Fruit fly (Drosophila melanogaster) whole organism, embryonic: ENCODE measurements around the gene CG13659.

Experiments used
- ATbp ChIP-seq: fragments of 200-800 bp; sonication (Bioruptor generic); optimal IDR thresholded peaks from 2 replicates; lab custom pipeline; 2017; ENCODE audit warnings: missing biosample characterization, mild to moderate bottlenecking, missing genetic modification characterization, missing genetic modification reagents
- Bteb2 ChIP-seq: fragments of 200-800 bp; sonication (Bioruptor generic); optimal IDR thresholded peaks from 2 replicates; lab custom pipeline; 2016; ENCODE audit warnings: missing biosample characterization, missing genetic modification characterization
- CG10543 ChIP-seq: fragments of 200-800 bp; sonication (Bioruptor generic); optimal IDR thresholded peaks from 3 replicates; lab custom pipeline; 2017; ENCODE audit warnings: missing biosample characterization, mild to moderate bottlenecking, missing genetic modification characterization, moderate library complexity
- CG11723 ChIP-seq: fragments of 200-800 bp; sonication (Bioruptor generic); optimal IDR thresholded peaks from 2 replicates; lab custom pipeline; 2017; ENCODE audit warnings: missing biosample characterization, mild to moderate bottlenecking, missing genetic modification characterization
- CG12071 ChIP-seq: fragments of 200-800 bp; sonication (Bioruptor generic); optimal IDR thresholded peaks from 3 replicates; lab custom pipeline; 2018; ENCODE audit warnings: missing biosample characterization, mild to moderate bottlenecking, missing genetic modification characterization
- CG12104 ChIP-seq: fragments of 200-800 bp; sonication (Bioruptor generic); optimal IDR thresholded peaks from 3 replicates; lab custom pipeline; 2016; ENCODE audit warnings: missing biosample characterization, missing genetic modification characterization
- CG12769 ChIP-seq: fragments of 200-800 bp; sonication (Bioruptor generic); optimal IDR thresholded peaks from 2 replicates; lab custom pipeline; 2019; ENCODE audit warnings: missing biosample characterization, mild to moderate bottlenecking, missing genetic modification characterization, moderate library complexity
- CG17612 ChIP-seq: fragments of 200-800 bp; sonication (Bioruptor generic); IDR thresholded peaks from 2 replicates; pipeline ENCODE4 v1.3.6; 2022; ENCODE audit warnings: missing biosample characterization, missing genetic modification characterization
- CG1792 ChIP-seq: fragments of 200-800 bp; sonication (Bioruptor generic); optimal IDR thresholded peaks from 2 replicates; lab custom pipeline; 2016; ENCODE audit warnings: missing biosample characterization, missing genetic modification characterization
- CG18599 ChIP-seq: fragments of 200-800 bp; sonication (Bioruptor generic); optimal IDR thresholded peaks from 3 replicates; lab custom pipeline; 2017; ENCODE audit warnings: missing biosample characterization, missing genetic modification characterization, mild to moderate bottlenecking, moderate library complexity, missing genetic modification reagents
- CG31441 ChIP-seq: fragments of 200-800 bp; sonication (Bioruptor generic); IDR thresholded peaks from 2 replicates; pipeline ENCODE4 v1.3.6; 2022; ENCODE audit warnings: missing biosample characterization, missing genetic modification characterization
- CG3163 ChIP-seq: fragments of 200-800 bp; sonication (Bioruptor generic); optimal IDR thresholded peaks from 3 replicates; lab custom pipeline; 2016; ENCODE audit warnings: missing biosample characterization, missing genetic modification characterization
- CG33213 ChIP-seq: fragments of 200-800 bp; sonication (Bioruptor generic); optimal IDR thresholded peaks from 3 replicates; lab custom pipeline; 2016; ENCODE audit warnings: missing biosample characterization, missing genetic modification characterization
- CG34376 ChIP-seq: fragments of 200-800 bp; sonication (Bioruptor generic); optimal IDR thresholded peaks from 2 replicates; lab custom pipeline; 2018; ENCODE audit warnings: missing biosample characterization, mild to moderate bottlenecking, missing genetic modification characterization
- CG34422 ChIP-seq: fragments of 200-800 bp; sonication (Bioruptor generic); IDR thresholded peaks from 3 replicates; pipeline ENCODE4 v1.3.6; 2022; ENCODE audit warnings: missing biosample characterization, missing genetic modification characterization
- CG4282 ChIP-seq: fragments of 200-800 bp; sonication (Bioruptor generic); optimal IDR thresholded peaks from 2 replicates; lab custom pipeline; 2016; ENCODE audit warnings: missing biosample characterization, missing genetic modification characterization
- CG9437 ChIP-seq: fragments of 200-800 bp; sonication (Bioruptor generic); optimal IDR thresholded peaks from 2 replicates; lab custom pipeline; 2018; ENCODE audit warnings: missing biosample characterization, mild to moderate bottlenecking, missing genetic modification characterization
- Dbx ChIP-seq: fragments of 200-800 bp; sonication (Bioruptor generic); IDR thresholded peaks from 3 replicates; pipeline ENCODE4 v1.3.6; 2022; ENCODE audit warnings: missing biosample characterization, missing genetic modification characterization
- Dp ChIP-seq: fragments of 200-800 bp; sonication (Bioruptor generic); optimal IDR thresholded peaks from 2 replicates; lab custom pipeline; 2018; ENCODE audit warnings: missing biosample characterization, mild to moderate bottlenecking, missing genetic modification characterization, moderate library complexity
- Drgx ChIP-seq: fragments of 200-800 bp; sonication (Bioruptor generic); IDR thresholded peaks from 2 replicates; pipeline ENCODE4 v1.3.6; 2022; ENCODE audit warnings: missing biosample characterization, missing genetic modification characterization
- Ets65A ChIP-seq: fragments of 200-800 bp; sonication (Bioruptor generic); peaks from one replicate; lab custom pipeline; 2016; ENCODE audit warnings: missing biosample characterization, missing genetic modification characterization
- GATAe ChIP-seq: fragments of 200-800 bp; sonication (Bioruptor generic); conservative IDR thresholded peaks from 2 replicates; pipeline ENCODE4 v1.3.6; 2022; ENCODE audit warnings: missing biosample characterization, missing genetic modification characterization
- Hr3 ChIP-seq: fragments of 200-800 bp; sonication (Bioruptor generic); optimal IDR thresholded peaks from 3 replicates; lab custom pipeline; 2016; ENCODE audit warnings: missing biosample characterization, missing genetic modification characterization
- Jarid2 ChIP-seq: fragments of 200-800 bp; sonication (Bioruptor generic); optimal IDR thresholded peaks from 3 replicates; lab custom pipeline; 2017; ENCODE audit warnings: mild to moderate bottlenecking, missing biosample characterization, missing genetic modification reagents, missing genetic modification characterization
- NC2β ChIP-seq: fragments of 200-800 bp; sonication (Bioruptor generic); optimal IDR thresholded peaks from 2 replicates; lab custom pipeline; 2016; ENCODE audit warnings: missing biosample characterization, missing genetic modification characterization
- Rfx ChIP-seq: fragments of 200-800 bp; sonication (Bioruptor generic); IDR thresholded peaks from 2 replicates; pipeline ENCODE4 v1.3.6; 2022; ENCODE audit warnings: missing biosample characterization, missing genetic modification characterization
- Xbp1 ChIP-seq: fragments of 200-800 bp; sonication (Bioruptor generic); optimal IDR thresholded peaks from 3 replicates; lab custom pipeline; 2016; ENCODE audit warnings: missing biosample characterization, mild to moderate bottlenecking, missing genetic modification characterization
- bsh ChIP-seq, 2 experiments: fragments of 200-800 bp; sonication (Bioruptor generic); optimal IDR thresholded peaks; 2 replicates each; lab custom pipeline; 2017 to 2018; ENCODE audit warnings: mild to moderate bottlenecking in 2 of 2, missing biosample characterization in 2 of 2, missing genetic modification characterization in 2 of 2, moderate library complexity in 1 of 2
- chinmo ChIP-seq: fragments of 200-800 bp; sonication (Bioruptor generic); IDR thresholded peaks from 4 replicates; pipeline ENCODE4 v1.3.6; 2022; ENCODE audit warnings: missing biosample characterization, missing genetic modification characterization; ENCODE audit not compliant: partially characterized antibody
- ci ChIP-seq: fragments of 200-800 bp; sonication (Bioruptor generic); IDR thresholded peaks from 3 replicates; pipeline ENCODE4 v1.3.6; 2022; ENCODE audit warnings: missing biosample characterization, missing genetic modification characterization
- dmrt99B ChIP-seq: fragments of 200-800 bp; sonication (Bioruptor generic); optimal IDR thresholded peaks from 2 replicates; lab custom pipeline; 2018; ENCODE audit warnings: missing biosample characterization, mild to moderate bottlenecking, missing genetic modification characterization, moderate library complexity
- dysf ChIP-seq: fragments of 200-800 bp; sonication (Bioruptor generic); IDR thresholded peaks from 3 replicates; pipeline ENCODE4 v1.3.6; 2022; ENCODE audit warnings: missing biosample characterization, missing genetic modification characterization
- grn ChIP-seq: fragments of 200-800 bp; sonication (Bioruptor generic); optimal IDR thresholded peaks from 3 replicates; lab custom pipeline; 2017; ENCODE audit warnings: missing biosample characterization, missing genetic modification characterization
- gro ChIP-seq: fragments of 200-800 bp; sonication (Bioruptor generic); optimal IDR thresholded peaks from 2 replicates; lab custom pipeline; 2016; ENCODE audit warnings: missing biosample characterization, missing genetic modification characterization
- gsb-n ChIP-seq: fragments of 200-800 bp; sonication (Bioruptor generic); optimal IDR thresholded peaks from 3 replicates; lab custom pipeline; 2018; ENCODE audit warnings: missing biosample characterization, mild to moderate bottlenecking, missing genetic modification characterization
- h ChIP-seq: fragments of >200 bp; optimal IDR thresholded peaks from 2 replicates; lab custom pipeline; 2017
- lbe ChIP-seq: fragments of 200-800 bp; sonication (Bioruptor generic); optimal IDR thresholded peaks from 2 replicates; lab custom pipeline; 2016; ENCODE audit warnings: missing biosample characterization, mild to moderate bottlenecking, missing genetic modification characterization
- mirr ChIP-seq: fragments of 200-800 bp; sonication (Bioruptor generic); optimal IDR thresholded peaks from 3 replicates; lab custom pipeline; 2018; ENCODE audit warnings: missing biosample characterization, mild to moderate bottlenecking, missing genetic modification characterization
- nerfin-2 ChIP-seq: fragments of 200-800 bp; sonication (Bioruptor generic); IDR thresholded peaks from 2 replicates; pipeline ENCODE4 v1.3.6; 2022; ENCODE audit warnings: missing biosample characterization, missing genetic modification characterization; ENCODE audit not compliant: partially characterized antibody
- pzg ChIP-seq: fragments of 200-800 bp; sonication (Bioruptor generic); optimal IDR thresholded peaks from 3 replicates; lab custom pipeline; 2018; ENCODE audit warnings: missing biosample characterization, mild to moderate bottlenecking, missing genetic modification characterization, moderate library complexity
- scrt ChIP-seq: fragments of 200-800 bp; sonication (Bioruptor generic); optimal IDR thresholded peaks from 2 replicates; lab custom pipeline; 2018; ENCODE audit warnings: missing biosample characterization, mild to moderate bottlenecking, missing genetic modification characterization, moderate library complexity
- sna ChIP-seq: fragments of 200-800 bp; sonication (Bioruptor generic); IDR thresholded peaks from 2 replicates; pipeline ENCODE4 v1.3.6; 2022; ENCODE audit warnings: missing biosample characterization, missing genetic modification characterization; ENCODE audit not compliant: partially characterized antibody
- sqz ChIP-seq: fragments of 200-800 bp; sonication (Bioruptor generic); optimal IDR thresholded peaks from 3 replicates; lab custom pipeline; 2018; ENCODE audit warnings: missing biosample characterization, mild to moderate bottlenecking, missing genetic modification characterization
- sug ChIP-seq: fragments of 200-800 bp; optimal IDR thresholded peaks from 2 replicates; lab custom pipeline; 2019; ENCODE audit warnings: missing biosample characterization, mild to moderate bottlenecking, missing genetic modification characterization, moderate library complexity
- vfl ChIP-seq: fragments of 200-800 bp; sonication (Bioruptor generic); optimal IDR thresholded peaks from 2 replicates; lab custom pipeline; 2016; ENCODE audit warnings: missing biosample characterization, missing genetic modification characterization
- z ChIP-seq: fragments of 200-800 bp; sonication (Bioruptor generic); IDR thresholded peaks from 3 replicates; pipeline ENCODE4 v1.3.6; 2022; ENCODE audit warnings: missing biosample characterization, missing genetic modification characterization
- zen2 ChIP-seq: fragments of 200-800 bp; sonication (Bioruptor generic); IDR thresholded peaks from 3 replicates; pipeline ENCODE4 v1.3.6; 2022; ENCODE audit warnings: missing biosample characterization, missing genetic modification characterization; ENCODE audit not compliant: partially characterized antibody

The CG13659 gene

DNA sequence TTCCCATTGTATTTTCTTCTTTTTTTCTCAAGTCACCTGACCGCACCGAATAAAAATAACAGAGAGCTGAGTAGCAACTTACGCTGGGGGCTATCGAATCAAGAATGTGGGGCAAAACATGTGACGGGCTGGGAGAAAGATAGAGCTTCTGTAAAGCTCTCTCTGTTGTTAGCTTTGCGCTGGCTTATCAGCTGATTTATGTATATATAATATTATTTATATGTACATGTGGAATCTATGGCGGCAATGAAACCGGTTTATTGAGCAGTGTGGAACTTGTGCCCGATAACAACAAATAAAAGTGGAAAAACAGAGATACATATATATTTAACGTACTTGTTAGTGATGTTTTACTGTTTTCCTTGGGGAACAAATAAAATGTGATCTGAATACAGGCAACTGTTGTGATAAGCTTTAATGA lies 7.8 kb upstream of the CG13659 start, which contains the start of gene CG31098 (continued):
- TF ChIP-seq nerfin-2 (GFP tag; lab: Robert Waterston, UW) = no peak
- TF ChIP-seq bsh (GFP tag; optimal IDR thresholded peaks at IDR 0.05; lab: Kevin White, UChicago) = no peak
- no peak for TF ChIP-seq Dp (GFP tag; lab: Kevin White, UChicago)
- TF ChIP-seq CG33213 (GFP tag; lab: Kevin White, UChicago) = no peak
- TF ChIP-seq CG11723 (GFP tag; lab: Kevin White, UChicago) = no peak
- TF ChIP-seq Xbp1 = no peak

- no peak for TF ChIP-seq ATbp (GFP tag; lab: Kevin White, UChicago)
- TF ChIP-seq chinmo = peak; percentile 85; the same call in 3 of the 4 replicates
- peak; percentile 28 for TF ChIP-seq mirr
- 0 out of 2 replicates have a peak, but pooled peaks have one; percentile 12 for TF ChIP-seq Rfx (GFP tag; lab: Robert Waterston, UW)
- TF ChIP-seq Dbx (GFP tag; lab: Robert Waterston, UW) = 0 out of 3 replicates have a peak, but pooled peaks have one; percentile 37
- no peak for TF ChIP-seq gsb-n (tag; lab: Kevin White, UChicago)
- no peak for TF ChIP-seq NC2β (GFP tag; lab: Kevin White, UChicago)
- TF ChIP-seq CG4282 (GFP tag; lab: Kevin White, UChicago) = no peak
- TF ChIP-seq dysf (GFP tag; lab: Robert Waterston, UW) = 0 out of 3 replicates have a peak, but pooled peaks have one; percentile 21
- TF ChIP-seq CG1792 (GFP tag; lab: Kevin White, UChicago) = no peak
- TF ChIP-seq z = no peak
- 0 out of 2 replicates have a peak, but pooled peaks have one; percentile 36 for TF ChIP-seq CG31441
- no peak for TF ChIP-seq h (lab: Kevin White, UChicago)
- TF ChIP-seq CG17612 (GFP tag; lab: Robert Waterston, UW) = no peak
- peak; percentile 32 for TF ChIP-seq CG10543
- TF ChIP-seq CG12071 (GFP tag; lab: Kevin White, UChicago) = no peak
- TF ChIP-seq CG34422 = 0 out of 3 replicates have a peak, but pooled peaks have one; percentile 18
- no peak for TF ChIP-seq sqz (GFP tag; lab: Kevin White, UChicago)
- TF ChIP-seq CG9437 (GFP tag; lab: Kevin White, UChicago) = no peak
- TF ChIP-seq Bteb2 = no peak
- 0 out of 3 replicates have a peak, but pooled peaks have one; percentile 39 for TF ChIP-seq zen2 (GFP tag; lab: Robert Waterston, UW)
- TF ChIP-seq CG3163 = no peak
- peak; percentile 24 for TF ChIP-seq lbe (GFP tag; lab: Kevin White, UChicago)
- TF ChIP-seq Jarid2 (GFP tag; lab: Kevin White, UChicago) = peak; percentile 16
- peak; percentile 1 for TF ChIP-seq dmrt99B (tag; lab: Kevin White, UChicago)
- no peak for TF ChIP-seq vfl (GFP tag; lab: Kevin White, UChicago)
- TF ChIP-seq Hr3 (GFP tag; lab: Kevin White, UChicago) = no peak
- peak; percentile 58 for TF ChIP-seq Ets65A (GFP tag; lab: Kevin White, UChicago)
- TF ChIP-seq Drgx (GFP tag; lab: Robert Waterston, UW) = 0 out of 2 replicates have a peak, but pooled peaks have one; percentile 12
- TF ChIP-seq sna (GFP tag; lab: Robert Waterston, UW) = no peak
- 0 out of 3 replicates have a peak, but pooled peaks have one; percentile 39 for TF ChIP-seq ci
- TF ChIP-seq CG12769 (tag; lab: Kevin White, UChicago) = peak; percentile 80
- TF ChIP-seq gro = no peak
- peak; percentile 13 for TF ChIP-seq CG18599 (GFP tag; lab: Kevin White, UChicago)
- TF ChIP-seq GATAe = 0 out of 2 replicates have a peak, but pooled peaks have one; percentile 29
- TF ChIP-seq sug (tag; lab: Kevin White, UChicago) = peak; percentile 53
- no peak for TF ChIP-seq CG12104
- peak; percentile 11 for TF ChIP-seq CG34376 (GFP tag; lab: Kevin White, UChicago)
- no peak for TF ChIP-seq Xbp1
- no peak for TF ChIP-seq pzg (GFP tag; lab: Kevin White, UChicago)
- TF ChIP-seq scrt = no peak
- TF ChIP-seq grn (GFP tag; lab: Kevin White, UChicago) = peak; percentile 74
Observed at dm6 chr3R:25295320-25296020, 5.2 kb upstream of the CG13659 start, which contains the start of gene CG31102. TSS of gene CG31102 (minus strand) at chr3R:25295594.
